Fruit fly (Drosophila melanogaster): ENCODE data around the gene CG2694.

DNA sequence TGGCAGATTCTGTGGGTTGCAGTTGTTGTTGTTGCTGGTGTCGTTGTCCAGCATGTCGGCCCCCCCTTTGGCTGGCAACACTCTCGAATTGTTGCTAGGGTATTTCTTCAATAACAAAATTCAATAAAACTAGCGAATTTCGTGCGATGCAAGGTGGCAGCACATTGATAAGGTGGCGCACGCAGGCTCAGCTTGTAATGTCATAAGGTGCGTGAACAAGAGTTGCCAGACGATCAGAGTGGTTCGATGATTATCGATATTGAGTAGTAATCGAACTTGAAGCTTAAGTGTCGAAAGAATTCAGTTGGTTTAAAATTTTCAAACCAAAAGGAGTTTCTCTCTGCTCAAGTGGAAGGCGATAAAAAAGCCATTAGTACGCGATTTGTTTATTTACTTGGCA, 6.2 kb downstream of the CG2694 start, which contains the start of gene CG2701:
- TF ChIP-seq fd59A (GFP tag; optimal IDR thresholded peaks at IDR 0.05) (no peak), Sox102F (GFP tag; optimal IDR thresholded peaks at IDR 0.05) (no peak), CG8632 (GFP tag; optimal IDR thresholded peaks at IDR 0.05) (no peak), CG8319 (GFP tag; optimal IDR thresholded peaks at IDR 0.05) (no peak), spab (GFP tag; optimal IDR thresholded peaks at IDR 0.05) (no peak), dac (GFP tag; optimal IDR thresholded peaks at IDR 0.05) (no peak), Hr4 (GFP tag; optimal IDR thresholded peaks at IDR 0.05) (no peak), CG16779 (tag; optimal IDR thresholded peaks at IDR 0.05) (no peak), CG6792 (GFP tag; optimal IDR thresholded peaks at IDR 0.05) (no peak)
